Fruit fly (Drosophila melanogaster): ENCODE results near the gene Rbp4.

Gene Rbp4

dm6 chr3R:13656294-13656693 is at the start of gene Rbp4:
Rbp4 (minus strand) TSS chr3R:13656394.
- no peak for TF ChIP-seq CG8301 (tag; optimal IDR thresholded peaks at IDR 0.05)
- no peak for TF ChIP-seq CG13204 (GFP tag; optimal IDR thresholded peaks at IDR 0.05)
- TF ChIP-seq rn (GFP tag; IDR thresholded peaks at IDR 0.05) = no peak

dm6 chr3R:13705292-13705885 is 49.2 kb upstream of the Rbp4 start, which contains the start of gene Adgf-D:
Adgf-D (minus strand) TSS chr3R:13705402.
- no peak for TF ChIP-seq D1 (tag; optimal IDR thresholded peaks at IDR 0.05)
- TF ChIP-seq Snoo (tag; optimal IDR thresholded peaks at IDR 0.05) = no peak
- no peak for TF ChIP-seq CG8159 (tag; optimal IDR thresholded peaks at IDR 0.05)
- no peak for TF ChIP-seq EcR (GFP tag; optimal IDR thresholded peaks at IDR 0.05)
- TF ChIP-seq CG17806 (tag; optimal IDR thresholded peaks at IDR 0.05) = no peak
- no peak for TF ChIP-seq CG12605 (GFP tag; IDR thresholded peaks at IDR 0.05)
- no peak for TF ChIP-seq gl (tag; optimal IDR thresholded peaks at IDR 0.05)
- TF ChIP-seq Ets98B (GFP tag; IDR thresholded peaks at IDR 0.05) = no peak
- no peak for TF ChIP-seq Pif1A (GFP tag; optimal IDR thresholded peaks at IDR 0.05)
- no peak for TF ChIP-seq CG32121 (GFP tag; IDR thresholded peaks at IDR 0.05)
- TF ChIP-seq fd96Ca (GFP tag; IDR thresholded peaks at IDR 0.05) = no peak
- no peak for TF ChIP-seq CG9948 (tag; optimal IDR thresholded peaks at IDR 0.05)
- TF ChIP-seq CG14655 (GFP tag; optimal IDR thresholded peaks at IDR 0.05) = no peak
- TF ChIP-seq CG34367 (tag; optimal IDR thresholded peaks at IDR 0.05) = no peak
- no peak for TF ChIP-seq rn (GFP tag; IDR thresholded peaks at IDR 0.05)
- TF ChIP-seq CG10348 (GFP tag; IDR thresholded peaks at IDR 0.05) = no peak
- TF ChIP-seq CG13204 (GFP tag; optimal IDR thresholded peaks at IDR 0.05) = no peak
- no peak for TF ChIP-seq CG4496 (GFP tag; IDR thresholded peaks at IDR 0.05)
- no peak for TF ChIP-seq CG15710 (tag; optimal IDR thresholded peaks at IDR 0.05)
- TF ChIP-seq Pif1B (GFP tag; optimal IDR thresholded peaks at IDR 0.05) = no peak

- TF ChIP-seq CG4496 (GFP tag; IDR thresholded peaks at IDR 0.05) = no peak
- TF ChIP-seq CG15710 (tag; optimal IDR thresholded peaks at IDR 0.05) = no peak
- TF ChIP-seq D1 (tag; optimal IDR thresholded peaks at IDR 0.05) = no peak
- no peak for TF ChIP-seq CG8301 (tag; optimal IDR thresholded peaks at IDR 0.05)
- TF ChIP-seq CG8159 (tag; optimal IDR thresholded peaks at IDR 0.05) = no peak
- no peak for TF ChIP-seq CG32121 (GFP tag; IDR thresholded peaks at IDR 0.05)
- TF ChIP-seq Snoo (tag; optimal IDR thresholded peaks at IDR 0.05) = no peak
- TF ChIP-seq rn (GFP tag; IDR thresholded peaks at IDR 0.05) = no peak
- TF ChIP-seq CG34367 (tag; optimal IDR thresholded peaks at IDR 0.05) = no peak
Measured at dm6 chr3R:13700738-13701137, 44.5 kb upstream of the Rbp4 start, which contains the start of gene f-cup. f-cup (minus strand) TSS chr3R:13700838.

dm6 chr3R:13700192-13700591 is 44.0 kb upstream of the Rbp4 start, which contains the start of gene ninaB:
ninaB (plus strand) TSS chr3R:13700565.
- TF ChIP-seq CG12605 (GFP tag; IDR thresholded peaks at IDR 0.05) (no peak), CG14655 (GFP tag; optimal IDR thresholded peaks at IDR 0.05) (no peak), CG8159 (tag; optimal IDR thresholded peaks at IDR 0.05) (no peak)

- TF ChIP-seq CG17806 (tag; optimal IDR thresholded peaks at IDR 0.05) = no peak
- no peak for TF ChIP-seq fd96Ca (GFP tag; IDR thresholded peaks at IDR 0.05)
- TF ChIP-seq CG13204 (GFP tag; optimal IDR thresholded peaks at IDR 0.05) = no peak
Measured at dm6 chr3R:13699350-13699749, 43.2 kb upstream of the Rbp4 start.

- no peak for TF ChIP-seq CG4496 (GFP tag; IDR thresholded peaks at IDR 0.05)
- TF ChIP-seq gl (tag; optimal IDR thresholded peaks at IDR 0.05) = no peak
- TF ChIP-seq EcR (GFP tag; optimal IDR thresholded peaks at IDR 0.05) = no peak
- no peak for TF ChIP-seq CG17806 (tag; optimal IDR thresholded peaks at IDR 0.05)
- no peak for TF ChIP-seq CG8159 (tag; optimal IDR thresholded peaks at IDR 0.05)
- no peak for TF ChIP-seq CG8301 (tag; optimal IDR thresholded peaks at IDR 0.05)
- no peak for TF ChIP-seq Snoo (tag; optimal IDR thresholded peaks at IDR 0.05)
- TF ChIP-seq Pif1A (GFP tag; optimal IDR thresholded peaks at IDR 0.05) = no peak
- TF ChIP-seq D1 (tag; optimal IDR thresholded peaks at IDR 0.05) = no peak
- TF ChIP-seq Pif1B (GFP tag; optimal IDR thresholded peaks at IDR 0.05) = no peak
- TF ChIP-seq CG34367 (tag; optimal IDR thresholded peaks at IDR 0.05) = no peak
- TF ChIP-seq CG14655 (GFP tag; optimal IDR thresholded peaks at IDR 0.05) = no peak
- TF ChIP-seq CG13204 (GFP tag; optimal IDR thresholded peaks at IDR 0.05) = no peak
Measured at dm6 chr3R:13693753-13694152, 37.6 kb upstream of the Rbp4 start, which contains the start of gene CG14367. CG14367 (plus strand) TSS chr3R:13694053.

- TF ChIP-seq fd96Ca (GFP tag; IDR thresholded peaks at IDR 0.05) (peak; percentile 67; the same call in 1 of the 3 replicates), CG8301 (tag; optimal IDR thresholded peaks at IDR 0.05) (no peak), Pif1B (GFP tag; optimal IDR thresholded peaks at IDR 0.05) (no peak), CG10348 (GFP tag; IDR thresholded peaks at IDR 0.05) (no peak), CG17806 (tag; optimal IDR thresholded peaks at IDR 0.05) (no peak), CG4496 (GFP tag; IDR thresholded peaks at IDR 0.05) (peak; percentile 59; the same call in 1 of the 3 replicates), CG12605 (GFP tag; IDR thresholded peaks at IDR 0.05) (no peak), CG32121 (GFP tag; IDR thresholded peaks at IDR 0.05) (peak; percentile 23; the same call in 1 of the 2 replicates), CG34367 (tag; optimal IDR thresholded peaks at IDR 0.05) (peak; percentile 12), Pif1A (GFP tag; optimal IDR thresholded peaks at IDR 0.05) (peak; percentile 17), CG15710 (tag; optimal IDR thresholded peaks at IDR 0.05) (no peak), Snoo (tag; optimal IDR thresholded peaks at IDR 0.05) (no peak), Ets98B (GFP tag; IDR thresholded peaks at IDR 0.05) (peak; percentile 54; the same call in 1 of the 2 replicates)
Measured at dm6 chr3R:13686371-13687211, 30.4 kb upstream of the Rbp4 start, which contains the start of gene omd. omd (minus strand) TSS chr3R:13687210.

Measured in whole organism, pupa.